Fruit fly (Drosophila melanogaster) whole organism: ENCODE data around the gene Eip75B.

ENCODE experiments used
- pan ChIP-seq: fragments of >200 bp; optimal IDR thresholded peaks from 2 replicates; lab custom pipeline; 2017
- psq ChIP-seq: fragments of >200 bp; optimal IDR thresholded peaks from 2 replicates; lab custom pipeline; 2017
- usp ChIP-seq: fragments of >200 bp; optimal IDR thresholded peaks from 2 replicates; lab custom pipeline; 2017; ENCODE audit warnings: missing biosample characterization, missing genetic modification characterization, mixed read lengths

dm6 chr3L:18073559-18074134, 9.2 kb upstream of the Eip75B start, which contains the start of gene CG44004:
- TF ChIP-seq usp (GFP tag; lab: Kevin White, UChicago) = no peak
- no peak for TF ChIP-seq pan
- no peak for TF ChIP-seq psq
